Worm (Caenorhabditis elegans) whole organism, L4/young adult: Measurements from ENCODE around the gene fbxb-118.
A peak's percentile ranks its signal among the peaks of the same experiment; 100 is the strongest.

Source experiments
- W03F9.2 ChIP-seq: fragments of 150-350 bp; optimal IDR thresholded peaks from 2 replicates; lab custom pipeline; 2014; ENCODE audit warnings: missing biosample characterization, missing genetic modification characterization
- dao-5 ChIP-seq: sonication (generic microtip); optimal IDR thresholded peaks from 2 replicates; lab custom pipeline; 2016; ENCODE audit warnings: missing genotype, missing genetic modification characterization, moderate library complexity, missing compliant biosample characterization
- him-1 ChIP-seq: sonication (generic microtip); optimal IDR thresholded peaks from 2 replicates; lab custom pipeline; 2016; ENCODE audit warnings: missing genotype, missing genetic modification reagents, missing genetic modification characterization, missing compliant biosample characterization

The fbxb-118 gene

ce11 chrII:4074710-4075109 is 10.8 kb upstream of the fbxb-118 start:
- TF ChIP-seq dao-5 (tag; lab: Kevin White, UChicago) (no peak), him-1 (tag; lab: Kevin White, UChicago) (no peak), W03F9.2 (tag; lab: Kevin White, UChicago) (no peak)

- TF ChIP-seq him-1 (tag; lab: Kevin White, UChicago) (no peak), W03F9.2 (tag; lab: Kevin White, UChicago) (no peak), dao-5 (tag; lab: Kevin White, UChicago) (no peak)
Measured at ce11 chrII:4071075-4071474, 7.2 kb upstream of the fbxb-118 start.

- TF ChIP-seq W03F9.2 (tag; lab: Kevin White, UChicago) (no peak), him-1 (tag; lab: Kevin White, UChicago) (no peak), dao-5 (tag; lab: Kevin White, UChicago) (no peak)
Measured at ce11 chrII:4068141-4068540, 4.2 kb upstream of the fbxb-118 start.

DNA sequence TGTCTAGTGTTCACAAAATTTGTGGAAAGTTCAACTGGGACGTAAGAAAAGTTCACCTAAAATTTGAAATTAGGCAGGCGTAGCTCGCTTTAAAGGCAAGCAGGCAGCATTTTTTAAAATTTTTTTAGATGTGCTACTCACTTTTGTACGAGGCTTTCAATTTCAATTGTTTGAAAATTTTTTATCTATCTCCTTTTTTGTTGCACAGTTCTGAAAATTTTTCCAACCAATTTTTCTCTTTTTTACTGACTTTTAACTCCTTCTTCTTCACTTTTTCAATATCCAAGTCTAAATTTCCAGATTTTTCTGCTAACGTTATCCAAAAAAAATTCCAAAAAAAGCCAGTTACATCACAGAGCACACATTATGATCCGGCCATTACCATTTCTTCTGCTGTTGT is 3.4 kb upstream of the fbxb-118 start, which contains the start of gene W06A11.1:
Gene W06A11.1, plus strand, starts transcription at position 301 of the 400 bp plus-strand sequence.
- TF ChIP-seq him-1 (tag; lab: Kevin White, UChicago): no peak
- TF ChIP-seq W03F9.2 (tag; lab: Kevin White, UChicago): no peak
- no peak for TF ChIP-seq dao-5 (tag; lab: Kevin White, UChicago)

DNA sequence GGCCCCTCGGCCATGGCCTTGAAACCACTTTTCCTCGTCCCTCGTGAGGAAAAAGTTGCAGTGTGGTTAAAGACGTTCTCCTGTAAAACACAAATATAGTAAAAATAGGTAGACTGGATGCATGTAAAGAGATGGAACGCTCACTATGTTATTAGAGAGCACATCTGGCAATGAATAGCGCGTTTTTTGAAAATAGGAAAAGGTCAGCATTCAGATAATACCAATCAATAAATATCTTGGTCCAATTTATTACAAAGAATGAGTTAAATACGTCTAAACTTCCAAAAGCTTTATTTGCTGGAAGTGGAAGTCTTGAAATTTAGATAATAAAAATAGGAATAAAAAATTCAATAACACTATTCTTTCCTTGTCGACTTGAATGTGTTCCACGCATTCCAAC is 1.4 kb downstream of the fbxb-118 start, which contains the start of gene gadr-4:
Gene gadr-4, minus strand, starts transcription at position 101 of the 400 bp plus-strand sequence.
- no peak for TF ChIP-seq dao-5 (tag; lab: Kevin White, UChicago)
- no peak for TF ChIP-seq him-1 (tag; lab: Kevin White, UChicago)
- TF ChIP-seq W03F9.2 (tag; lab: Kevin White, UChicago): no peak

DNA sequence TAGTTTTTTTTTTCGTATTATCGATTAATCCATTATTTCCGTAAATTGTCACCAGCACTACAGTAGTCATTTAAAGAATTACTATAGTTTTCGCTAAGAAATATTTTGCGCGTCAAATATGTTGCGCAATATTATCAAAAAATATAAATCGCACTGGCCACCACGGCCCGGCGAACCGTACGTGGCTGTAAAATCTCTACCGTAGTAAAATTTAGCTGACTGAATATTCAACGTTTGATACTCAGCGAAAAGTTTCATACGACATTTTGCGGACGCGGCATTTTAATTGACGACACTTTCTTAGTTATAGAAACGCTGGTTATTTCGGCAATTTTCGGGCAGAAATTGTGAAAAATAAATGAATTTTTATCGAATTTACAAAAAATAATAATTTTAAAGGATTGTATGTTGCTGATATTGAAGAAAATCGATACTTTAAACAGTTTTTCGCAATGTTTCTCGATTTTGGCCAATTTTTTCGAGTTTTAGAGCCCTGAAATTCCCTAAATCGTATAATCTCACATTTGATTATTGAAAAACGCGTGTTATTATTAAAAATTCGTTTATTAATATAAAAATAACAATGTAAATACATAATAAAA is 16.0 kb downstream of the fbxb-118 start:
- TF ChIP-seq him-1 (tag; lab: Kevin White, UChicago): peak; percentile 12

DNA sequence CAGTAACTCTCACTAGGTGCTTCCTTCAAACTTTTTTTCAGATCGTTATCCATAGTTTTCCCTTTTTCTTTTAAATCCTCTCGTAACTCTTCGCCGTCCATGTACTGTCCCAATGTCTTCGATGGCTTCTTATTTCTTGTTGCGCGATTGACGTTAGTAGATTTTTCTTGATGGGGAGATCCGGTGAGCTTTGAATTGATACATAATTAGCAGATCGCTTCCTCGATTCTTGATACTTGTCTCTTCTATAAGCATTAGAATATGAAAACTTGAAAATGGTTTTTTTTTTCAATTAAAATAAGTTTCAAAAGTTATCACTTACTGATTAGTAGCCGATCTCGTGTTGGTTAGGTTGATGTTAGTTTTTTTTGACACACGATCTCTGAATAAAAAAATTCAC is 18.5 kb downstream of the fbxb-118 start, which contains the start of gene K07D4.2:
Gene K07D4.2, minus strand, starts transcription at position 101 of the 400 bp plus-strand sequence.
- no peak for TF ChIP-seq dao-5 (tag; lab: Kevin White, UChicago)
- no peak for TF ChIP-seq him-1 (tag; lab: Kevin White, UChicago)
- TF ChIP-seq W03F9.2 (tag; lab: Kevin White, UChicago): no peak

- peak; percentile 47 for TF ChIP-seq him-1 (tag; lab: Kevin White, UChicago)
- TF ChIP-seq dao-5 (tag; lab: Kevin White, UChicago): no peak
- TF ChIP-seq W03F9.2 (tag; lab: Kevin White, UChicago): peak; percentile 68
Measured at ce11 chrII:4044349-4044748, 19.5 kb downstream of the fbxb-118 start, which contains the start of gene rpn-11. rpn-11 (minus strand) TSS chrII:4044546.

ce11 chrII:4042696-4043095 is 21.2 kb downstream of the fbxb-118 start:
- TF ChIP-seq dao-5 (tag; lab: Kevin White, UChicago) (no peak), W03F9.2 (tag; lab: Kevin White, UChicago) (no peak), him-1 (tag; lab: Kevin White, UChicago) (no peak)

- TF ChIP-seq dao-5 (tag; lab: Kevin White, UChicago) (no peak), him-1 (tag; lab: Kevin White, UChicago) (no peak), W03F9.2 (tag; lab: Kevin White, UChicago) (no peak)
Measured at ce11 chrII:4040066-4040465, 23.8 kb downstream of the fbxb-118 start.

ce11 chrII:4038541-4038940 is 25.4 kb downstream of the fbxb-118 start, which contains the start of gene pqn-48:
pqn-48 (plus strand) TSS chrII:4038884.
- TF ChIP-seq dao-5 (tag; lab: Kevin White, UChicago) (no peak), him-1 (tag; lab: Kevin White, UChicago) (no peak), W03F9.2 (tag; lab: Kevin White, UChicago) (no peak)

DNA sequence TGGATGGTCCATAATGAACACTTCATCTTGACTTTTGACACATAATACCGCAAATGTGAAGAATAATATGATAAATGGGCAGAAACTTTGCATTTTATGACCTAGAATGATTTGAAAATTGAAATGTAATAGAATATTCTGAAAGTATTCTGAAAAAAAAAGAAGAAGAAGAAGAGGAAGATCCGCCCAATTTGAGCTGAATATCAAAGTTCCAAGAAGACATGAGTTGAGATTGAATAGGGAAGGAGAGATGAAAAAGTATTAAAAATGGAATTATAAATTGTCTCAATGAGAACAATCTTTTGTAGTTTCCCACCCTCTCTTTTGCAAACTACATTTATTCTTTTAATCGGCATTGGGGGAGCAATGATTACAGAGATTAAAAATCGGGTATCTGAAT is 31.6 kb downstream of the fbxb-118 start, which contains the start of gene K07D4.4:
Gene K07D4.4, minus strand, starts transcription at position 101 of the 400 bp plus-strand sequence.
- TF ChIP-seq W03F9.2 (tag; lab: Kevin White, UChicago) (no peak), him-1 (tag; lab: Kevin White, UChicago) (no peak)

DNA sequence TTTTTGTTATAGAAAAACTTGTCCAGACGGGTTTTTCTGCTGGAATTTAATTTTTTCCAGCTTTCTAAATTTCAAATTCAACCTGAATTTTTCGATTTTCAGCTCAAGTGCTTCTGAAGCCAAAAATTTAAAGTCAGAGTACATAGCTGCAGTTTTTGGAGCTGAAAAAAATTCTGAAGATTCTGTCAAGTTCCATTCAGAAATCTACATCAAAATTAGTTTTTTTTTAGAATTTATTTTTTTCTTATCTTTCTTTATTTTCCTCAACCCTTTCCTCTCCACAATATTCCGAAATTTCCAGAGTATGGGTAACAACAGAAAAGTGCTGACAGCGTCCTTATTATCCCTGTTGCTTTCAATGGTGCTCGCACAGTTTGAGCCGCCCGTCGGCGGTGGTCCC is 35.6 kb downstream of the fbxb-118 start, which contains the start of gene K07D4.9:
Gene K07D4.9, plus strand, starts transcription at position 301 of the 400 bp plus-strand sequence.
- TF ChIP-seq W03F9.2 (tag; lab: Kevin White, UChicago): no peak
- no peak for TF ChIP-seq him-1 (tag; lab: Kevin White, UChicago)
- no peak for TF ChIP-seq dao-5 (tag; lab: Kevin White, UChicago)

ce11 chrII:4025462-4025861 is 38.4 kb downstream of the fbxb-118 start, which contains the start of gene K07D4.5:
K07D4.5 (minus strand) TSS chrII:4025562.
- TF ChIP-seq him-1 (tag; lab: Kevin White, UChicago): no peak
- TF ChIP-seq W03F9.2 (tag; lab: Kevin White, UChicago): no peak
- TF ChIP-seq dao-5 (tag; lab: Kevin White, UChicago): no peak
